Worm (Caenorhabditis elegans): ENCODE results near the gene ugt-30.

DNA sequence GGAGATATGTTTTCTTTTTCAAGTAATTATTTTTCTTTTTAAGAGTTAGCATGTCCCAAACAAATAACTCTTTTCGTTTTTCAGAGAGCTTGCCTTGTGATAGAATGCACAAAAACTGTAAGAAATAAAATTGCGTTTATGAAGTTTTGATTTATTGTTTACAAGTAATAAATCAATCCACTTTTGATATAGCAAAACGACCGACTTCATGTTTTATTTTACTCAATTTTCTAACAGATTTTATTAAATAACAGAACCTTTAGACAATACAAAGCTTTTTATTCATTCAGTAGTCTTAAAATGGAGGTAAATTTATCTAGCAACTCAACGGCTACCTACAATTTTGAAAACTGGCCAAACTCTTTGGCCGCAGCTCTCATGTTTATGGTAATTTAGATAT is 30.3 kb downstream of the ugt-30 start, which contains the start of gene srx-78:
- TF ChIP-seq lin-39 (tag; optimal IDR thresholded peaks at IDR 0.05) (no peak), pqm-1 (tag; optimal IDR thresholded peaks at IDR 0.05) (no peak), skn-1 (tag; optimal IDR thresholded peaks at IDR 0.05) (no peak), hmg-11 (tag; optimal IDR thresholded peaks at IDR 0.05) (no peak), zag-1 (tag; optimal IDR thresholded peaks at IDR 0.05) (no peak), mdl-1 (tag; optimal IDR thresholded peaks at IDR 0.05) (no peak), ama-1 (optimal IDR thresholded peaks at IDR 0.05) (no peak), nhr-11 (tag; optimal IDR thresholded peaks at IDR 0.05) (no peak), unc-62 (GFP tag; optimal IDR thresholded peaks at IDR 0.05) (no peak), fos-1 (tag; optimal IDR thresholded peaks at IDR 0.05) (no peak), fkh-10 (GFP tag; optimal IDR thresholded peaks at IDR 0.05) (no peak)

All from whole organism, L3 larva.